Worm (Caenorhabditis elegans) whole organism, early embryonic: ENCODE results near the gene R160.10.

Experiments used
- B0310.2 ChIP-seq: sonication (generic microtip); optimal IDR thresholded peaks from 2 replicates; lab custom pipeline; 2016; ENCODE audit warnings: mild to moderate bottlenecking, missing genetic modification characterization, missing compliant biosample characterization
- F13C5.2 ChIP-seq: sonication (generic microtip); optimal IDR thresholded peaks from 2 replicates; lab custom pipeline; 2017; ENCODE audit warnings: mild to moderate bottlenecking, missing genetic modification characterization, inconsistent platforms, missing compliant biosample characterization
- aly-1 ChIP-seq: sonication (generic microtip); optimal IDR thresholded peaks from 2 replicates; lab custom pipeline; 2016; ENCODE audit warnings: missing genetic modification characterization, missing compliant biosample characterization
- ama-1 ChIP-seq: fragments of 150-350 bp; optimal IDR thresholded peaks from 2 replicates; lab custom pipeline; 2014
- ceh-13 ChIP-seq: fragments of 200-800 bp; sonication (Bioruptor generic); optimal IDR thresholded peaks from 2 replicates; lab custom pipeline; 2018; ENCODE audit warnings: mild to moderate bottlenecking, missing genetic modification characterization, missing compliant biosample characterization
- ceh-36 ChIP-seq: sonication (generic microtip); optimal IDR thresholded peaks from 2 replicates; lab custom pipeline; 2016; ENCODE audit warnings: missing genetic modification characterization, inconsistent platforms, missing compliant biosample characterization
- ets-7 ChIP-seq: sonication (generic microtip); optimal IDR thresholded peaks from 2 replicates; lab custom pipeline; 2016; ENCODE audit warnings: missing genotype, missing genetic modification characterization, missing compliant biosample characterization
- flt-1 ChIP-seq: fragments of 200-800 bp; sonication (Bioruptor generic); IDR thresholded peaks from 2 replicates; pipeline ENCODE4 v1.3.6; 2022; ENCODE audit warnings: missing genetic modification characterization, missing compliant biosample characterization
- hmbx-1 ChIP-seq: sonication (generic microtip); optimal IDR thresholded peaks from 2 replicates; lab custom pipeline; 2016; ENCODE audit warnings: mild to moderate bottlenecking, missing genetic modification characterization, missing compliant biosample characterization
- hmg-4 ChIP-seq: fragments of 200-800 bp; sonication (Bioruptor generic); optimal IDR thresholded peaks from 2 replicates; lab custom pipeline; 2018; ENCODE audit warnings: mild to moderate bottlenecking, missing genetic modification characterization, missing compliant biosample characterization
- hnd-1 ChIP-seq: sonication (generic microtip); optimal IDR thresholded peaks from 2 replicates; lab custom pipeline; 2016; ENCODE audit warnings: missing genetic modification characterization, missing compliant biosample characterization
- pes-1 ChIP-seq: fragments of 200-800 bp; sonication (Bioruptor generic); IDR thresholded peaks from 2 replicates; pipeline ENCODE4 v1.3.6; 2022; ENCODE audit warnings: missing genetic modification reagents, missing genetic modification characterization, missing compliant biosample characterization
- scrt-1 ChIP-seq: fragments of 200-800 bp; sonication (Bioruptor generic); IDR thresholded peaks from 2 replicates; pipeline ENCODE4 v1.3.6; 2022; ENCODE audit warnings: missing genetic modification characterization, missing compliant biosample characterization
- sea-1 ChIP-seq: fragments of 200-800 bp; sonication (Bioruptor generic); conservative IDR thresholded peaks from 2 replicates; pipeline ENCODE4 v1.3.6; 2022; ENCODE audit warnings: missing genetic modification characterization, missing compliant biosample characterization
- tbx-11 ChIP-seq: fragments of 200-800 bp; sonication (Bioruptor generic); IDR thresholded peaks from 2 replicates; pipeline ENCODE4 v1.3.6; 2022; ENCODE audit warnings: missing genetic modification characterization, missing compliant biosample characterization
- tbx-37 ChIP-seq: fragments of 200-800 bp; sonication (Bioruptor generic); conservative IDR thresholded peaks from 2 replicates; pipeline ENCODE4 v1.3.6; 2022; ENCODE audit warnings: missing genetic modification reagents, missing genetic modification characterization, missing compliant biosample characterization
- tra-4 ChIP-seq: sonication (generic microtip); optimal IDR thresholded peaks from 2 replicates; lab custom pipeline; 2017; ENCODE audit warnings: missing genetic modification characterization, missing compliant biosample characterization

The R160.10 gene

ce11 chrX:4386493-4386892, 19.2 kb upstream of the R160.10 start:
- TF ChIP-seq tbx-11 (GFP tag; lab: Robert Waterston, UW) = no peak
- no peak for TF ChIP-seq hnd-1 (tag; lab: Kevin White, UChicago)
- TF ChIP-seq B0310.2 (tag; lab: Kevin White, UChicago) = no peak
- no peak for TF ChIP-seq pes-1 (GFP tag; lab: Robert Waterston, UW)
- no peak for TF ChIP-seq flt-1
- no peak for TF ChIP-seq sea-1 (GFP tag; lab: Robert Waterston, UW)
- TF ChIP-seq hmg-4 = no peak
- no peak for TF ChIP-seq ceh-36 (tag; lab: Kevin White, UChicago)
- TF ChIP-seq scrt-1 (GFP tag; lab: Robert Waterston, UW) = no peak
- TF ChIP-seq ceh-13 (GFP tag; lab: Kevin White, UChicago) = no peak
- TF ChIP-seq ama-1 (lab: Kevin White, UChicago) = no peak
- TF ChIP-seq aly-1 (tag; lab: Kevin White, UChicago) = no peak

ce11 chrX:4383316-4383936, 16.1 kb upstream of the R160.10 start, which contains the start of gene lst-2:
Gene lst-2, minus strand, starts transcription at chrX:4383366.
- TF ChIP-seq hnd-1 (tag; lab: Kevin White, UChicago) (no peak), sea-1 (GFP tag; lab: Robert Waterston, UW) (no peak), ceh-36 (tag; lab: Kevin White, UChicago) (no peak), tbx-37 (GFP tag; lab: Robert Waterston, UW) (no peak), tbx-11 (GFP tag; lab: Robert Waterston, UW) (no peak), pes-1 (GFP tag; lab: Robert Waterston, UW) (no peak), scrt-1 (GFP tag; lab: Robert Waterston, UW) (no peak), aly-1 (tag; lab: Kevin White, UChicago) (no peak), flt-1 (no peak), B0310.2 (tag; lab: Kevin White, UChicago) (no peak), hmg-4 (no peak), ceh-13 (GFP tag; lab: Kevin White, UChicago) (no peak), ama-1 (lab: Kevin White, UChicago) (no peak), F13C5.2 (tag; lab: Kevin White, UChicago) (no peak), hmbx-1 (no peak), ets-7 (tag; lab: Kevin White, UChicago) (no peak), tra-4 (tag; lab: Kevin White, UChicago) (no peak)

- no peak for TF ChIP-seq ets-7 (tag; lab: Kevin White, UChicago)
- TF ChIP-seq tbx-37 (GFP tag; lab: Robert Waterston, UW) = no peak
- TF ChIP-seq pes-1 (GFP tag; lab: Robert Waterston, UW) = no peak
- no peak for TF ChIP-seq aly-1 (tag; lab: Kevin White, UChicago)
- TF ChIP-seq tbx-11 (GFP tag; lab: Robert Waterston, UW) = no peak
- TF ChIP-seq hmbx-1 = no peak
- TF ChIP-seq hnd-1 (tag; lab: Kevin White, UChicago) = no peak
- TF ChIP-seq tra-4 (tag; lab: Kevin White, UChicago) = no peak
- TF ChIP-seq F13C5.2 (tag; lab: Kevin White, UChicago) = no peak
- TF ChIP-seq ama-1 (lab: Kevin White, UChicago) = no peak
- no peak for TF ChIP-seq sea-1 (GFP tag; lab: Robert Waterston, UW)
- no peak for TF ChIP-seq hmg-4
- TF ChIP-seq flt-1 = no peak
- no peak for TF ChIP-seq scrt-1 (GFP tag; lab: Robert Waterston, UW)
- TF ChIP-seq ceh-36 (tag; lab: Kevin White, UChicago) = no peak
- TF ChIP-seq B0310.2 (tag; lab: Kevin White, UChicago) = no peak
Observed at ce11 chrX:4377689-4378088, 10.4 kb upstream of the R160.10 start, which contains the start of gene R160.12. Gene R160.12, minus strand, starts transcription at chrX:4377789.

- TF ChIP-seq ceh-36 (tag; lab: Kevin White, UChicago) (no peak), flt-1 (no peak)
Observed at ce11 chrX:4376801-4377200, 9.5 kb upstream of the R160.10 start, which contains the start of gene R160.2. Gene R160.2, minus strand, starts transcription at chrX:4376901.

ce11 chrX:4373123-4373522, 5.8 kb upstream of the R160.10 start, which contains the start of gene R160.6:
Gene R160.6, minus strand, starts transcription at chrX:4373223.
- TF ChIP-seq F13C5.2 (tag; lab: Kevin White, UChicago) = no peak
- TF ChIP-seq tra-4 (tag; lab: Kevin White, UChicago) = no peak
- no peak for TF ChIP-seq flt-1
- TF ChIP-seq hmg-4 = no peak
- no peak for TF ChIP-seq sea-1 (GFP tag; lab: Robert Waterston, UW)
- TF ChIP-seq pes-1 (GFP tag; lab: Robert Waterston, UW) = no peak
- TF ChIP-seq ceh-13 (GFP tag; lab: Kevin White, UChicago) = no peak
- no peak for TF ChIP-seq aly-1 (tag; lab: Kevin White, UChicago)
- no peak for TF ChIP-seq hnd-1 (tag; lab: Kevin White, UChicago)
- no peak for TF ChIP-seq hmbx-1

- TF ChIP-seq aly-1 (tag; lab: Kevin White, UChicago) (no peak), tbx-11 (GFP tag; lab: Robert Waterston, UW) (no peak)
Observed at ce11 chrX:4371988-4372387, 4.7 kb upstream of the R160.10 start, which contains the start of gene R160.14. Gene R160.14, minus strand, starts transcription at chrX:4372088.

ce11 chrX:4371413-4371812, 4.1 kb upstream of the R160.10 start, which contains the start of gene R160.13:
Gene R160.13, minus strand, starts transcription at chrX:4371513.
- no peak for TF ChIP-seq pes-1 (GFP tag; lab: Robert Waterston, UW)
- no peak for TF ChIP-seq tra-4 (tag; lab: Kevin White, UChicago)
- no peak for TF ChIP-seq hnd-1 (tag; lab: Kevin White, UChicago)
- no peak for TF ChIP-seq tbx-37 (GFP tag; lab: Robert Waterston, UW)
- no peak for TF ChIP-seq aly-1 (tag; lab: Kevin White, UChicago)
- no peak for TF ChIP-seq ceh-13 (GFP tag; lab: Kevin White, UChicago)
- no peak for TF ChIP-seq hmbx-1
- no peak for TF ChIP-seq sea-1 (GFP tag; lab: Robert Waterston, UW)
- TF ChIP-seq flt-1 = no peak
- TF ChIP-seq scrt-1 (GFP tag; lab: Robert Waterston, UW) = no peak
- no peak for TF ChIP-seq ceh-36 (tag; lab: Kevin White, UChicago)
- TF ChIP-seq F13C5.2 (tag; lab: Kevin White, UChicago) = no peak
- no peak for TF ChIP-seq tbx-11 (GFP tag; lab: Robert Waterston, UW)
- no peak for TF ChIP-seq ets-7 (tag; lab: Kevin White, UChicago)
- no peak for TF ChIP-seq B0310.2 (tag; lab: Kevin White, UChicago)
- TF ChIP-seq hmg-4 = no peak
- no peak for TF ChIP-seq ama-1 (lab: Kevin White, UChicago)
